Worm (Caenorhabditis elegans) whole organism, L3 larva: Measurements from ENCODE around the gene srlf-26.

Experiments used
- aly-2 ChIP-seq: fragments of 150-350 bp; optimal IDR thresholded peaks from 2 replicates; lab custom pipeline; 2014; ENCODE audit warnings: missing biosample characterization, missing genetic modification characterization
- ama-1 ChIP-seq: fragments of 150-350 bp; optimal IDR thresholded peaks from 2 replicates; lab custom pipeline; 2018
- ceh-16 ChIP-seq: sonication (generic microtip); optimal IDR thresholded peaks from 2 replicates; lab custom pipeline; 2017; ENCODE audit warnings: missing biosample characterization, missing genetic modification characterization
- ceh-28 ChIP-seq: fragments of 150-350 bp; optimal IDR thresholded peaks from 2 replicates; lab custom pipeline; 2014; ENCODE audit warnings: missing biosample characterization, missing genetic modification reagents, missing genetic modification characterization
- ceh-9 ChIP-seq: sonication (generic microtip); optimal IDR thresholded peaks from 2 replicates; lab custom pipeline; 2018; ENCODE audit warnings: missing biosample characterization, missing genetic modification characterization
- daf-12 ChIP-seq: fragments of 150-350 bp; optimal IDR thresholded peaks from 2 replicates; lab custom pipeline; 2014; ENCODE audit warnings: missing biosample characterization, missing genetic modification reagents, missing genetic modification characterization
- egl-5 ChIP-seq: fragments of 150-350 bp; optimal IDR thresholded peaks from 2 replicates; lab custom pipeline; 2017; ENCODE audit warnings: missing biosample characterization, missing genetic modification reagents, missing genetic modification characterization, inconsistent platforms
- elt-1 ChIP-seq: fragments of 150-350 bp; optimal IDR thresholded peaks from 2 replicates; lab custom pipeline; 2014; ENCODE audit warnings: missing biosample characterization, missing genetic modification characterization
- elt-2 ChIP-seq: sonication (generic microtip); optimal IDR thresholded peaks from 2 replicates; lab custom pipeline; 2016; ENCODE audit warnings: missing genetic modification reagents, mild to moderate bottlenecking, missing genetic modification characterization, missing compliant biosample characterization
- elt-3 ChIP-seq, 3 experiments: fragments of 150-350 bp in 1 of 3; sonication (generic microtip) in 2 of 3; optimal IDR thresholded peaks; 2 replicates in 2 of 3; 4 replicates in 1 of 3; lab custom pipeline; 2014 to 2017; ENCODE audit warnings: missing biosample characterization in 3 of 3, missing genetic modification characterization in 3 of 3
- eor-1 ChIP-seq, 2 experiments: fragments of 150-350 bp; optimal IDR thresholded peaks; 2 replicates each; lab custom pipeline; 2014 to 2018; ENCODE audit warnings: missing biosample characterization in 2 of 2, missing genetic modification characterization in 2 of 2
- fkh-10 ChIP-seq: sonication (generic microtip); optimal IDR thresholded peaks from 2 replicates; lab custom pipeline; 2017; ENCODE audit warnings: missing biosample characterization, missing genetic modification reagents, missing genetic modification characterization
- fkh-2 ChIP-seq: fragments of 150-350 bp; optimal IDR thresholded peaks from 2 replicates; lab custom pipeline; 2014; ENCODE audit warnings: missing biosample characterization, missing genetic modification reagents, missing genetic modification characterization
- hmg-11 ChIP-seq: sonication (generic microtip); optimal IDR thresholded peaks from 2 replicates; lab custom pipeline; 2016; ENCODE audit warnings: missing genetic modification characterization, missing compliant biosample characterization
- lin-15B ChIP-seq: fragments of 150-350 bp; optimal IDR thresholded peaks from 2 replicates; lab custom pipeline; 2014; ENCODE audit warnings: missing biosample characterization, missing genetic modification characterization
- lin-39 ChIP-seq: fragments of 150-350 bp; optimal IDR thresholded peaks from 2 replicates; lab custom pipeline; 2018; ENCODE audit warnings: missing biosample characterization, missing genetic modification reagents, missing genetic modification characterization
- lsy-12 ChIP-seq: sonication (generic microtip); optimal IDR thresholded peaks from 2 replicates; lab custom pipeline; 2016; ENCODE audit warnings: mild to moderate bottlenecking, missing genetic modification characterization, missing compliant biosample characterization
- nfya-1 ChIP-seq: sonication (generic microtip); optimal IDR thresholded peaks from 2 replicates; lab custom pipeline; 2017; ENCODE audit warnings: missing genetic modification characterization, mild to moderate bottlenecking, missing compliant biosample characterization, antibody characterized with exemption, moderate library complexity; ENCODE audit not compliant: insufficient read depth
- nhr-23 ChIP-seq: fragments of 150-350 bp; optimal IDR thresholded peaks from 2 replicates; lab custom pipeline; 2014; ENCODE audit warnings: missing biosample characterization, missing genetic modification reagents, missing genetic modification characterization
- nhr-237 ChIP-seq: fragments of 150-350 bp; optimal IDR thresholded peaks from 2 replicates; lab custom pipeline; 2014; ENCODE audit warnings: missing biosample characterization, missing genetic modification characterization
- nhr-25 ChIP-seq: sonication (generic microtip); optimal IDR thresholded peaks from 2 replicates; lab custom pipeline; 2017; ENCODE audit warnings: missing biosample characterization, missing genetic modification characterization
- nhr-28 ChIP-seq: fragments of 150-350 bp; optimal IDR thresholded peaks from 2 replicates; lab custom pipeline; 2014; ENCODE audit warnings: missing biosample characterization, missing genetic modification characterization
- nhr-43 ChIP-seq: sonication (generic microtip); optimal IDR thresholded peaks from 2 replicates; lab custom pipeline; 2016; ENCODE audit warnings: mild to moderate bottlenecking, missing genetic modification characterization, missing compliant biosample characterization; ENCODE audit not compliant: poor library complexity, severe bottlenecking
- nhr-67 ChIP-seq: fragments of 150-350 bp; optimal IDR thresholded peaks from 2 replicates; lab custom pipeline; 2014; ENCODE audit warnings: missing biosample characterization, missing genetic modification characterization
- pqm-1 ChIP-seq: fragments of 150-350 bp; optimal IDR thresholded peaks from 2 replicates; lab custom pipeline; 2017; ENCODE audit warnings: missing biosample characterization, missing genetic modification characterization, inconsistent platforms
- sea-2 ChIP-seq: fragments of 150-350 bp; sonication (generic microtip); optimal IDR thresholded peaks from 4 replicates; lab custom pipeline; 2014; ENCODE audit warnings: missing biosample characterization, missing genetic modification reagents, missing genetic modification characterization
- skn-1 ChIP-seq: fragments of 150-350 bp; optimal IDR thresholded peaks from 2 replicates; lab custom pipeline; 2014; ENCODE audit warnings: missing biosample characterization, missing genetic modification characterization
- snpc-4 ChIP-seq: fragments of 150-350 bp; optimal IDR thresholded peaks from 2 replicates; lab custom pipeline; 2014; ENCODE audit warnings: missing biosample characterization, missing genetic modification characterization
- tbx-2 ChIP-seq: sonication (generic microtip); optimal IDR thresholded peaks from 2 replicates; lab custom pipeline; 2016; ENCODE audit warnings: mild to moderate bottlenecking, missing genetic modification characterization, missing compliant biosample characterization
- unc-62 ChIP-seq: fragments of 150-350 bp; sonication (generic microtip); optimal IDR thresholded peaks from 4 replicates; lab custom pipeline; 2014; ENCODE audit warnings: missing biosample characterization, missing genetic modification reagents, missing genetic modification characterization
- zag-1 ChIP-seq: fragments of 150-350 bp; optimal IDR thresholded peaks from 2 replicates; lab custom pipeline; 2014; ENCODE audit warnings: missing biosample characterization, missing genetic modification characterization
- ztf-11 ChIP-seq: fragments of 150-350 bp; optimal IDR thresholded peaks from 2 replicates; lab custom pipeline; 2014; ENCODE audit warnings: missing biosample characterization, missing genetic modification characterization
- ztf-4 ChIP-seq: fragments of 150-350 bp; optimal IDR thresholded peaks from 2 replicates; lab custom pipeline; 2014; ENCODE audit warnings: missing biosample characterization, missing genetic modification characterization

srlf-26 gene

ce11 chrIV:13701472-13701871, 22.7 kb downstream of the srlf-26 start:
- peak; percentile 50 for TF ChIP-seq snpc-4 (tag; lab: Kevin White, UChicago)
- no peak for TF ChIP-seq fkh-2 (tag; lab: Kevin White, UChicago)
- TF ChIP-seq tbx-2 (tag; lab: Kevin White, UChicago): no peak
- TF ChIP-seq nhr-43 (tag; lab: Kevin White, UChicago): peak; percentile 3

DNA sequence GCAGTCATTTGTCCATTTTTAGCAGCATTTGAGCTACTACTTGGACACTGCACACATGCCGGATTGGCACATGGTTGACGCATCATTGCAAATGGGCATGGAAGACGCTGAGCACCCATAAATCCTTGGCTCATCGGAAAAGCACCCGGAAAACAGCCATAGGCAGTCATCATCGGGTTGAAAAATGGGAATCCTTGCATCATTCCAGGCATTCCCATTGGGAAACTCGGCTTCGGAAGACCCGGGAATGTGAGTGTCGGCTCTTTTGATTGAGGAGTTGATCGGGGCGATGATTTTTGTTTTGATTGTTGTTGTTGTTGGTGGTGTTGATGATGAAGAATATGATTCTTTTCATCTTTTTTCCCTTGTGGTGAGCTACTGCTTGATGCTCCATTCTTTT, 23.9 kb downstream of the srlf-26 start:
- TF ChIP-seq eor-1 (tag; optimal IDR thresholded peaks at IDR 0.05; lab: Kevin White, UChicago): no peak
- peak; percentile 65 for TF ChIP-seq ama-1 (lab: Kevin White, UChicago)
- no peak for TF ChIP-seq skn-1 (tag; lab: Kevin White, UChicago)

- TF ChIP-seq nfya-1 (peak; percentile 98), ama-1 (lab: Kevin White, UChicago) (peak; percentile 66), ceh-16 (tag; lab: Kevin White, UChicago) (peak; percentile 58), lsy-12 (no peak), fkh-10 (GFP tag; lab: Kevin White, UChicago) (no peak), nhr-43 (tag; lab: Kevin White, UChicago) (peak; percentile 68), elt-2 (tag; lab: Kevin White, UChicago) (peak; percentile 6), unc-62 (GFP tag; lab: Kevin White, UChicago) (peak; percentile 94), lin-39 (tag; lab: Kevin White, UChicago) (peak; percentile 86), elt-1 (tag; lab: Kevin White, UChicago) (peak; percentile 69), skn-1 (tag; lab: Kevin White, UChicago) (no peak), nhr-67 (tag; lab: Kevin White, UChicago) (no peak), hmg-11 (tag; lab: Kevin White, UChicago) (peak; percentile 22), ztf-4 (tag; lab: Kevin White, UChicago) (no peak), ceh-28 (tag; lab: Kevin White, UChicago) (peak; percentile 31), nhr-25 (peak; percentile 79), egl-5 (tag; lab: Kevin White, UChicago) (peak; percentile 43), ztf-11 (tag; lab: Kevin White, UChicago) (no peak)
These were observed 25.2 kb downstream of the srlf-26 start, which contains the start of gene tlp-1 for ce11 chrIV:13703828-13704425. tlp-1 (minus strand) TSS chrIV:13704082.

DNA sequence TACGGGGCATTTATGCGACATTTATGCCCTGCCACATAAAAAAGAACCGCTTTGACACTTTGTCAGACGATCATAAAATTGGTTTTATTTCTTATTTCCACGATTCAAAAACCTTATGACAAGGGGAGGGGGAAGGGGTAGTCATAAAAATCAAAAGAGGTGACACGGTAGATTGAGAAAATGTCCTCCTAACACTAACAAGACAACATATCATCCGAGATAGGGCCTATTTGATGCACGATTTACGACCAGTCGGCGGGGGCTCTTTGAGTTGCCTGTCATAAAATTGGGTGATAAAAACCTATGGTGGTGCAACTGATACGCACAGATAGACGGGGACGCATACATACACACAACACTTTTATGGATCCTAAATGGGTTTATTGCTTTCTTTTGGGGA, 29.1 kb downstream of the srlf-26 start:
- TF ChIP-seq elt-3 (tag; optimal IDR thresholded peaks at IDR 0.05; lab: Kevin White, UChicago): no peak
- no peak for TF ChIP-seq nhr-67 (tag; lab: Kevin White, UChicago)
- TF ChIP-seq elt-2 (tag; lab: Kevin White, UChicago): peak; percentile 97
- TF ChIP-seq tbx-2 (tag; lab: Kevin White, UChicago): no peak
- no peak for TF ChIP-seq egl-5 (tag; lab: Kevin White, UChicago)
- no peak for TF ChIP-seq zag-1 (tag; lab: Kevin White, UChicago)
- TF ChIP-seq sea-2: no peak
- TF ChIP-seq daf-12: no peak
- TF ChIP-seq pqm-1 (tag; lab: Kevin White, UChicago): peak; percentile 88
- no peak for TF ChIP-seq lin-15B (tag; lab: Kevin White, UChicago)
- no peak for TF ChIP-seq nhr-28
- TF ChIP-seq aly-2 (tag; lab: Kevin White, UChicago): no peak
- no peak for TF ChIP-seq nhr-237 (tag; lab: Kevin White, UChicago)
- no peak for TF ChIP-seq nfya-1

DNA sequence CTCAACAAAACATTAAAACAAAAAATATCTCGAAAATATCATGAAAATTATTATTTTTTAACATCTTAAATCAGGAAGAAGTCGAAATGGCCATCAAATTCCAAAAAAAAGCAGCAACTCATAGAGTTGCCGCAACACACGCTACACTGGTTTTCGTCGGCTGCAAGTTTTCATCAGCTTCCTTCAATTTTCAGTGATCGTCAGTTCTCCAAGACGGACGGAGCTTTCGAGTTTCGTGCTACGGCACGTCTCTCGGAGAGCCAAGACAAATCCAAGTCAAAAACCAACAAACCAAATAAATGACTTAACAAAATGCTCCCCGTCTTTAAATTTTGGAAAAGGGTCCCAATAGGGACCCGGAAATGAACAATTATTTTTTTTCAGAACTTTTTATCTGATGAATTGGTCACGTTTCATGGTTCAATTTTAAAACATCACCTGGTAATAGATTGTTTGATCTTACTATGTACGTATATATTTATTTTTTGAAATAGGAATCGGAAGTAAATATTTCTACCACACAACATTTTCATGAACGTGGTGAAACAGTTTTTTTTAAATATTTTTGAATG, 30.4 kb downstream of the srlf-26 start:
- TF ChIP-seq ceh-9 (tag; lab: Kevin White, UChicago) (no peak), snpc-4 (tag; lab: Kevin White, UChicago) (peak; percentile 33), nhr-23 (tag; lab: Kevin White, UChicago) (no peak)
